Worm (Caenorhabditis elegans) whole organism, early embryonic: ENCODE data around the gene F26D2.13.

Experiments used
- B0310.2 ChIP-seq: sonication (generic microtip); optimal IDR thresholded peaks from 2 replicates; lab custom pipeline; 2016; ENCODE audit warnings: mild to moderate bottlenecking, missing genetic modification characterization, missing compliant biosample characterization
- F13C5.2 ChIP-seq: sonication (generic microtip); optimal IDR thresholded peaks from 2 replicates; lab custom pipeline; 2017; ENCODE audit warnings: mild to moderate bottlenecking, missing genetic modification characterization, inconsistent platforms, missing compliant biosample characterization
- aly-1 ChIP-seq: sonication (generic microtip); optimal IDR thresholded peaks from 2 replicates; lab custom pipeline; 2016; ENCODE audit warnings: missing genetic modification characterization, missing compliant biosample characterization
- ama-1 ChIP-seq: fragments of 150-350 bp; optimal IDR thresholded peaks from 2 replicates; lab custom pipeline; 2014
- ceh-13 ChIP-seq: fragments of 200-800 bp; sonication (Bioruptor generic); optimal IDR thresholded peaks from 2 replicates; lab custom pipeline; 2018; ENCODE audit warnings: mild to moderate bottlenecking, missing genetic modification characterization, missing compliant biosample characterization
- ceh-36 ChIP-seq: sonication (generic microtip); optimal IDR thresholded peaks from 2 replicates; lab custom pipeline; 2016; ENCODE audit warnings: missing genetic modification characterization, inconsistent platforms, missing compliant biosample characterization
- ets-7 ChIP-seq: sonication (generic microtip); optimal IDR thresholded peaks from 2 replicates; lab custom pipeline; 2016; ENCODE audit warnings: missing genotype, missing genetic modification characterization, missing compliant biosample characterization
- flt-1 ChIP-seq: fragments of 200-800 bp; sonication (Bioruptor generic); IDR thresholded peaks from 2 replicates; pipeline ENCODE4 v1.3.6; 2022; ENCODE audit warnings: missing genetic modification characterization, missing compliant biosample characterization
- hmbx-1 ChIP-seq: sonication (generic microtip); optimal IDR thresholded peaks from 2 replicates; lab custom pipeline; 2016; ENCODE audit warnings: mild to moderate bottlenecking, missing genetic modification characterization, missing compliant biosample characterization
- hmg-4 ChIP-seq: fragments of 200-800 bp; sonication (Bioruptor generic); optimal IDR thresholded peaks from 2 replicates; lab custom pipeline; 2018; ENCODE audit warnings: mild to moderate bottlenecking, missing genetic modification characterization, missing compliant biosample characterization
- hnd-1 ChIP-seq: sonication (generic microtip); optimal IDR thresholded peaks from 2 replicates; lab custom pipeline; 2016; ENCODE audit warnings: missing genetic modification characterization, missing compliant biosample characterization
- pes-1 ChIP-seq: fragments of 200-800 bp; sonication (Bioruptor generic); IDR thresholded peaks from 2 replicates; pipeline ENCODE4 v1.3.6; 2022; ENCODE audit warnings: missing genetic modification reagents, missing genetic modification characterization, missing compliant biosample characterization
- scrt-1 ChIP-seq: fragments of 200-800 bp; sonication (Bioruptor generic); IDR thresholded peaks from 2 replicates; pipeline ENCODE4 v1.3.6; 2022; ENCODE audit warnings: missing genetic modification characterization, missing compliant biosample characterization
- sea-1 ChIP-seq: fragments of 200-800 bp; sonication (Bioruptor generic); conservative IDR thresholded peaks from 2 replicates; pipeline ENCODE4 v1.3.6; 2022; ENCODE audit warnings: missing genetic modification characterization, missing compliant biosample characterization
- tbx-11 ChIP-seq: fragments of 200-800 bp; sonication (Bioruptor generic); IDR thresholded peaks from 2 replicates; pipeline ENCODE4 v1.3.6; 2022; ENCODE audit warnings: missing genetic modification characterization, missing compliant biosample characterization
- tbx-37 ChIP-seq: fragments of 200-800 bp; sonication (Bioruptor generic); conservative IDR thresholded peaks from 2 replicates; pipeline ENCODE4 v1.3.6; 2022; ENCODE audit warnings: missing genetic modification reagents, missing genetic modification characterization, missing compliant biosample characterization
- tra-4 ChIP-seq: sonication (generic microtip); optimal IDR thresholded peaks from 2 replicates; lab custom pipeline; 2017; ENCODE audit warnings: missing genetic modification characterization, missing compliant biosample characterization

The F26D2.13 gene

DNA sequence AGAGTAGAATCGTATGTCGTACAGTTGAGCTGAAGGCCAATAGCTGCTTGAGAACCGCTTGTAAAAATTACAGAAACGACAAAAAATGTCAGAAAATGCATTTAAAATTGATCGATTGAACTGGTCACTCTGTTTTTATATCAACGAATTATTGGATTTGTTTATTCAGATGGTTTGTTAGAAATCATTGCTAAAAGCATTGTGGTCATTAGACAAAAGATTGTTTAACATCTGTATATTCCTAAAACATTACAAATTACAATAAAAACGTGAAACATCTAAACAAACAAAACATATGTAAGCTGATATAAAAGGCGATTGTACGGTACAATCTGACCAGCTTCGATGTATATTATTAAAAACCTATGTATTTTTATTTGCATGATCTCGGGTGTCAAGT lies at the start of gene F26D2.13, which contains the start of gene F26D2.14:
Gene F26D2.13, minus strand, starts transcription at position 101 of the 400 bp plus-strand sequence.
Gene F26D2.14, plus strand, starts transcription at position 346 of the 400 bp plus-strand sequence.
- TF ChIP-seq flt-1 (GFP tag; lab: Robert Waterston, UW), result no peak
- TF ChIP-seq hnd-1 (tag; lab: Kevin White, UChicago), result no peak
- no peak for TF ChIP-seq tbx-37 (GFP tag; lab: Robert Waterston, UW)
- no peak for TF ChIP-seq ama-1 (lab: Kevin White, UChicago)
- TF ChIP-seq F13C5.2 (tag; lab: Kevin White, UChicago), result no peak
- no peak for TF ChIP-seq aly-1
- no peak for TF ChIP-seq B0310.2 (tag; lab: Kevin White, UChicago)
- no peak for TF ChIP-seq tbx-11 (GFP tag; lab: Robert Waterston, UW)
- no peak for TF ChIP-seq ceh-36 (tag; lab: Kevin White, UChicago)

- TF ChIP-seq F13C5.2 (tag; lab: Kevin White, UChicago) (no peak), flt-1 (GFP tag; lab: Robert Waterston, UW) (no peak), B0310.2 (tag; lab: Kevin White, UChicago) (no peak), tbx-11 (GFP tag; lab: Robert Waterston, UW) (no peak), sea-1 (GFP tag; lab: Robert Waterston, UW) (no peak), tra-4 (no peak), hnd-1 (tag; lab: Kevin White, UChicago) (no peak)
Measured at ce11 chrV:16483681-16484080, 48.3 kb upstream of the F26D2.13 start, which contains the start of gene srh-139. Gene srh-139 (plus strand): TSS chrV:16483981.

DNA sequence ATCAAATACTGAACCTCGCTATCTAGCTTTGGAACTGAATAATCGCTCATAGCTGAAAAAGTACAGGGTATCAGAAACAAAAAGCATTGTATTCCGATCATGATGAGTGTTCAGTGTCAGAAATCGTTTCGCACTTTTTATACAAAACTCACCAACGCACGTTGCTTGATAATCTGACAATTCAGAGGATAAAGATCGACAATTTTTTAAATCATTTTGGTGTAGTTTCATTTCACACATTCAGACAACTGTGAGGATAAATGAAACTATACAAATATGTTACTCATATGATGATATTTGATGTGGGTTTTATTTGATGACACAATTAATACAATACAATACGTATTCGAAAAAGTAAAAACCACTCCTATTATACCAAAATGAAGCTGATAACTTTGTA lies 47.6 kb upstream of the F26D2.13 start, which contains the start of gene F57E7.2:
Gene F57E7.2, minus strand, starts transcription at position 101 of the 400 bp plus-strand sequence.
- no peak for TF ChIP-seq tbx-11 (GFP tag; lab: Robert Waterston, UW)
- TF ChIP-seq hnd-1 (tag; lab: Kevin White, UChicago), result no peak
- TF ChIP-seq aly-1, result no peak
- TF ChIP-seq flt-1 (GFP tag; lab: Robert Waterston, UW), result no peak
- TF ChIP-seq pes-1 (GFP tag; lab: Robert Waterston, UW), result no peak
- no peak for TF ChIP-seq hmg-4 (GFP tag; lab: Kevin White, UChicago)
- no peak for TF ChIP-seq ets-7 (tag; lab: Kevin White, UChicago)
- TF ChIP-seq ceh-36 (tag; lab: Kevin White, UChicago), result no peak
- no peak for TF ChIP-seq sea-1 (GFP tag; lab: Robert Waterston, UW)
- TF ChIP-seq B0310.2 (tag; lab: Kevin White, UChicago), result no peak

ce11 chrV:16480919-16481630 lies 45.7 kb upstream of the F26D2.13 start, which contains the start of the genes F57E7.4 and spig-6:
Gene F57E7.4 (minus strand): TSS chrV:16481019.
Gene spig-6 (plus strand): TSS chrV:16481580.
- TF ChIP-seq ama-1 (lab: Kevin White, UChicago) (no peak), tbx-37 (GFP tag; lab: Robert Waterston, UW) (no peak), hnd-1 (tag; lab: Kevin White, UChicago) (no peak), aly-1 (no peak), ets-7 (tag; lab: Kevin White, UChicago) (no peak), hmbx-1 (tag; lab: Kevin White, UChicago) (no peak), B0310.2 (tag; lab: Kevin White, UChicago) (no peak), ceh-13 (GFP tag; lab: Kevin White, UChicago) (no peak), tra-4 (no peak), scrt-1 (GFP tag; lab: Robert Waterston, UW) (no peak), sea-1 (GFP tag; lab: Robert Waterston, UW) (no peak), pes-1 (GFP tag; lab: Robert Waterston, UW) (no peak), flt-1 (GFP tag; lab: Robert Waterston, UW) (no peak), hmg-4 (GFP tag; lab: Kevin White, UChicago) (no peak), F13C5.2 (tag; lab: Kevin White, UChicago) (no peak), tbx-11 (GFP tag; lab: Robert Waterston, UW) (no peak)

DNA sequence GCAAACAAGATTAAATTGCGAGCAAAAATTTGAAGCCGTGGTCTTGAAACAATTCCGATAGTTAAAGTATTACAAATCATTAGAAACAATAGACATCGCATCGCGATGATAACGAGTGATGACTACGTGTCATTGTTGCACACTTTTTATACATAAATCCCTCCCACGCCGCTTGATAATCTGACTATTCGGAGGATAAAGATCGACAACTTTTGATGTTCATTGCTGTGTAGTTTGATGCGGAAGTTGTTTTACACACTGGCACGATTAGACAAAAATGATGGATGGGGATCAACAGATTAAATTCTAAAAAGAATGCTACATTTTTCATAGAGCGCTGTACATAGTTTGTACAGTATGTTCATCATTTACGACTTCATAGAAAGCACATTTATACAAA lies 43.9 kb upstream of the F26D2.13 start, which contains the start of gene T08G3.11:
Gene T08G3.11, minus strand, starts transcription at position 101 of the 400 bp plus-strand sequence.
- no peak for TF ChIP-seq ama-1 (lab: Kevin White, UChicago)
- TF ChIP-seq B0310.2 (tag; lab: Kevin White, UChicago), result no peak
- no peak for TF ChIP-seq ets-7 (tag; lab: Kevin White, UChicago)

DNA sequence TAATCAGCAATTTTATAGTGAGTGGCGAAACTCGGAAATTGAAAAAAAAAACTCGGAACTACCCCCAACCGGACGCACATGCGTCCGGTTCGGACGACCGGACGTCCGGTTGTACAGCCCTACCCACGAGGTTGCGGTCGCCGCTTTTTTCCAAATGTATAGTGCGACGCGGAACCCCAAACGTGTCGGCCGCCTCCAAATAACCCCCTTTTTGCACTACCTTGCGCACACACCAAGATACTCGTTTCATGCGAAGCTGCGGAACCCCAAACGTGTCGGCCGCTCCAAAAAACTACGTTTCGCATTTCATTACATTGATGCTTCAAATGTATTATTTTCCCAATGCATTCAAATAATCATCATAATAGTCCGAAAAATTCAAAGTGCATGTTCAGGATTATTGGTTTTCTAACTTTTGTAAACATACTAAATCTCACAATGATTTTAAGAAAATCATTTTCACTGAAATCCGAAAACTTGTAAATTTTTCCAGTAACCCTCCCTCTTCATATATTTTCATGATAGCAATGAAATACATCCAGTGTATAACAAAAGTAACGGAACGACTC lies 36.7 kb upstream of the F26D2.13 start, which contains the start of gene srw-35:
Gene srw-35, plus strand, starts transcription at position 519 of the 569 bp plus-strand sequence.
- TF ChIP-seq sea-1 (GFP tag; lab: Robert Waterston, UW) (no peak), tbx-37 (GFP tag; lab: Robert Waterston, UW) (no peak), tbx-11 (GFP tag; lab: Robert Waterston, UW) (no peak), flt-1 (GFP tag; lab: Robert Waterston, UW) (no peak), tra-4 (no peak), hmbx-1 (tag; lab: Kevin White, UChicago) (no peak), F13C5.2 (tag; lab: Kevin White, UChicago) (no peak), hnd-1 (tag; lab: Kevin White, UChicago) (no peak), aly-1 (no peak), ceh-13 (GFP tag; lab: Kevin White, UChicago) (no peak), scrt-1 (GFP tag; lab: Robert Waterston, UW) (no peak), hmg-4 (GFP tag; lab: Kevin White, UChicago) (no peak), ceh-36 (tag; lab: Kevin White, UChicago) (no peak), pes-1 (GFP tag; lab: Robert Waterston, UW) (no peak)

DNA sequence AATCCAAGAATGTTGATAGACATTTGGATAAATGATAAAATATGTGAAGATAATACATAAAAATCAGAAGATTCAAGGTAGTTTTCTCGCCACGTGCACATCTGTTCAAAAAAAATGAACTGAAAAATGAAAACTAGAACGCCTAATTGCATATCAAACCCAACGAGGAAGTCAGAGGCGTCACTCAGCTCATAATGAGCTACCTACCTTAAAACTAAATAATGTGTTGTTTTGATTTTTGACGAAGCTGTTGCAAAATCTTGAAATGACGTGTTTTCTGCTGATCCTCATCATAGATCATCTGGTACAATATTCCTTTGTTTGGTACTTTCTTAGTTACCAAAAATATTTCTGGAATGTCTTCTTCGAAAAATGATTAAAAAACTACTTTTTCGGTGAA lies 35.5 kb upstream of the F26D2.13 start, which contains the start of gene srh-138:
Gene srh-138, minus strand, starts transcription at position 101 of the 400 bp plus-strand sequence.
- TF ChIP-seq B0310.2 (tag; lab: Kevin White, UChicago) (no peak), hnd-1 (tag; lab: Kevin White, UChicago) (no peak), ets-7 (tag; lab: Kevin White, UChicago) (no peak), flt-1 (GFP tag; lab: Robert Waterston, UW) (no peak), scrt-1 (GFP tag; lab: Robert Waterston, UW) (no peak), ceh-13 (GFP tag; lab: Kevin White, UChicago) (no peak), tbx-11 (GFP tag; lab: Robert Waterston, UW) (no peak), ceh-36 (tag; lab: Kevin White, UChicago) (no peak), ama-1 (lab: Kevin White, UChicago) (no peak), tbx-37 (GFP tag; lab: Robert Waterston, UW) (no peak), aly-1 (no peak), hmbx-1 (tag; lab: Kevin White, UChicago) (no peak), sea-1 (GFP tag; lab: Robert Waterston, UW) (no peak), F13C5.2 (tag; lab: Kevin White, UChicago) (no peak), tra-4 (no peak)
